Fruit fly (Drosophila melanogaster) whole organism, embryonic: Measurements from ENCODE around the gene Or63a.
A peak's percentile ranks its signal among the peaks of the same experiment; 100 is the strongest.

Source experiments
- Awh ChIP-seq: fragments of 200-800 bp; sonication (Bioruptor generic); IDR thresholded peaks from 2 replicates; pipeline ENCODE4, ENCODE4 v1.3.6; 2022; ENCODE audit warnings: missing biosample characterization, missing genetic modification characterization
- Bdp1 ChIP-seq: fragments of 200-800 bp; sonication (Bioruptor generic); optimal IDR thresholded peaks from 3 replicates; lab custom pipeline; 2016; ENCODE audit warnings: missing biosample characterization, missing genetic modification characterization
- CG10321 ChIP-seq: fragments of 200-800 bp; sonication (Bioruptor generic); IDR thresholded peaks from 2 replicates; pipeline ENCODE4 v1.3.6; 2022; ENCODE audit warnings: missing biosample characterization, missing genetic modification characterization
- CG14050 ChIP-seq: fragments of 200-800 bp; sonication (Bioruptor generic); IDR thresholded peaks from 3 replicates; pipeline ENCODE4 v1.3.6; 2022; ENCODE audit warnings: missing biosample characterization, missing genetic modification characterization
- CG17328 ChIP-seq: fragments of 200-800 bp; sonication (Bioruptor generic); IDR thresholded peaks from 2 replicates; pipeline ENCODE4 v1.3.6; 2022; ENCODE audit warnings: missing biosample characterization, missing genetic modification characterization
- CG17385 ChIP-seq: fragments of 200-800 bp; sonication (Bioruptor generic); optimal IDR thresholded peaks from 3 replicates; lab custom pipeline; 2018; ENCODE audit warnings: missing biosample characterization, mild to moderate bottlenecking, missing genetic modification characterization
- CG1832 ChIP-seq: fragments of 200-800 bp; sonication (Bioruptor generic); optimal IDR thresholded peaks from 2 replicates; lab custom pipeline; 2017; ENCODE audit warnings: missing biosample characterization, mild to moderate bottlenecking, missing genetic modification characterization, inconsistent platforms
- CG18619 ChIP-seq: fragments of 200-800 bp; sonication (Bioruptor generic); optimal IDR thresholded peaks from 3 replicates; lab custom pipeline; 2017; ENCODE audit warnings: missing biosample characterization, mild to moderate bottlenecking, missing genetic modification characterization
- CG30431 ChIP-seq: fragments of 200-800 bp; sonication (Bioruptor generic); optimal IDR thresholded peaks from 2 replicates; lab custom pipeline; 2017; ENCODE audit warnings: missing biosample characterization, missing genetic modification characterization
- CG31224 ChIP-seq: fragments of 200-800 bp; sonication (Bioruptor generic); IDR thresholded peaks from 2 replicates; pipeline ENCODE4 v1.3.6; 2022; ENCODE audit warnings: missing biosample characterization, missing genetic modification characterization
- CG3995 ChIP-seq: fragments of 200-800 bp; sonication (Bioruptor generic); optimal IDR thresholded peaks from 3 replicates; lab custom pipeline; 2016; ENCODE audit warnings: missing biosample characterization, missing genetic modification characterization
- CG5953 ChIP-seq: fragments of 200-800 bp; sonication (Bioruptor generic); IDR thresholded peaks from 2 replicates; pipeline ENCODE4 v1.3.6; 2022; ENCODE audit warnings: missing biosample characterization, missing genetic modification characterization
- CG7357 ChIP-seq: fragments of 200-800 bp; sonication (Bioruptor generic); IDR thresholded peaks from 3 replicates; pipeline ENCODE4 v1.3.6; 2022; ENCODE audit warnings: missing biosample characterization, missing genetic modification characterization
- CG7372 ChIP-seq: fragments of 200-800 bp; sonication (Bioruptor generic); IDR thresholded peaks from 2 replicates; pipeline ENCODE4 v1.3.6; 2022; ENCODE audit warnings: missing biosample characterization, missing genetic modification characterization
- CG7745 ChIP-seq: fragments of 200-800 bp; sonication (Bioruptor generic); optimal IDR thresholded peaks from 2 replicates; lab custom pipeline; 2018; ENCODE audit warnings: missing biosample characterization, mild to moderate bottlenecking, missing genetic modification characterization, moderate library complexity
- CG8281 ChIP-seq: fragments of 200-800 bp; sonication (Bioruptor generic); optimal IDR thresholded peaks from 2 replicates; lab custom pipeline; 2018; ENCODE audit warnings: missing biosample characterization, mild to moderate bottlenecking, missing genetic modification characterization, moderate library complexity
- CG9437 ChIP-seq: fragments of 200-800 bp; sonication (Bioruptor generic); optimal IDR thresholded peaks from 2 replicates; lab custom pipeline; 2018; ENCODE audit warnings: missing biosample characterization, mild to moderate bottlenecking, missing genetic modification characterization
- CG9932 ChIP-seq: fragments of 200-800 bp; sonication (Bioruptor generic); IDR thresholded peaks from 2 replicates; pipeline ENCODE4 v1.3.6; 2022; ENCODE audit warnings: missing biosample characterization, missing genetic modification characterization
- Camta ChIP-seq: fragments of 200-800 bp; sonication (Bioruptor generic); optimal IDR thresholded peaks from 2 replicates; lab custom pipeline; 2016; ENCODE audit warnings: missing biosample characterization, missing genetic modification characterization
- CkIIα-i1 ChIP-seq: fragments of 200-800 bp; sonication (Bioruptor generic); IDR thresholded peaks from 2 replicates; pipeline ENCODE4 v1.3.6; 2022; ENCODE audit warnings: missing biosample characterization, missing genetic modification characterization
- Dip2 ChIP-seq: fragments of 200-800 bp; sonication (Bioruptor generic); IDR thresholded peaks from 2 replicates; pipeline ENCODE4 v1.3.6; 2022; ENCODE audit warnings: missing biosample characterization, missing genetic modification characterization
- Doc3 ChIP-seq: fragments of 200-800 bp; sonication (Bioruptor generic); IDR thresholded peaks from 3 replicates; pipeline ENCODE4 v1.3.6; 2022; ENCODE audit warnings: missing biosample characterization, missing genetic modification characterization; ENCODE audit not compliant: partially characterized antibody
- Hr39 ChIP-seq: fragments of >200 bp; optimal IDR thresholded peaks from 2 replicates; lab custom pipeline; 2017
- Lhr ChIP-seq: fragments of 200-800 bp; sonication (Bioruptor generic); optimal IDR thresholded peaks from 3 replicates; lab custom pipeline; 2017; ENCODE audit warnings: mild to moderate bottlenecking, missing biosample characterization, missing genetic modification reagents, missing genetic modification characterization
- MESR4 ChIP-seq: fragments of 200-800 bp; sonication (Bioruptor generic); optimal IDR thresholded peaks from 2 replicates; lab custom pipeline; 2018; ENCODE audit warnings: missing biosample characterization, mild to moderate bottlenecking, missing genetic modification characterization, moderate library complexity
- NK7.1 ChIP-seq: fragments of 200-800 bp; sonication (Bioruptor generic); optimal IDR thresholded peaks from 3 replicates; lab custom pipeline; 2016; ENCODE audit warnings: missing biosample characterization, missing genetic modification characterization
- Oli ChIP-seq: fragments of 200-800 bp; sonication (Bioruptor generic); optimal IDR thresholded peaks from 2 replicates; lab custom pipeline; 2018; ENCODE audit warnings: missing biosample characterization, mild to moderate bottlenecking, missing genetic modification characterization, moderate library complexity
- Scr ChIP-seq: fragments of 200-800 bp; sonication (Bioruptor generic); IDR thresholded peaks from 2 replicates; pipeline ENCODE4 v1.3.6; 2022; ENCODE audit warnings: missing biosample characterization, missing genetic modification characterization; ENCODE audit not compliant: partially characterized antibody
- Tbp ChIP-seq: fragments of >200 bp; optimal IDR thresholded peaks from 2 replicates; lab custom pipeline; 2018; ENCODE audit warnings: missing biosample characterization, missing genetic modification characterization
- al ChIP-seq: fragments of 200-800 bp; sonication (Bioruptor generic); IDR thresholded peaks from 2 replicates; pipeline ENCODE4 v1.3.6; 2022; ENCODE audit warnings: missing biosample characterization, missing genetic modification characterization
- crp ChIP-seq, 2 experiments: fragments of 200-800 bp; sonication (Bioruptor generic); optimal IDR thresholded peaks; 2 replicates in 1 of 2; 3 replicates in 1 of 2; lab custom pipeline; 2017; ENCODE audit warnings: missing biosample characterization in 2 of 2, missing genetic modification characterization in 2 of 2, mild to moderate bottlenecking in 1 of 2, moderate library complexity in 1 of 2
- dan ChIP-seq: fragments of 200-800 bp; sonication (Bioruptor generic); IDR thresholded peaks from 2 replicates; pipeline ENCODE4 v1.3.6; 2022; ENCODE audit warnings: missing biosample characterization, missing genetic modification characterization
- danr ChIP-seq: fragments of 200-800 bp; sonication (Bioruptor generic); IDR thresholded peaks from 2 replicates; pipeline ENCODE4 v1.3.6; 2022; ENCODE audit warnings: missing biosample characterization, missing genetic modification characterization
- dm ChIP-seq: fragments of 200-800 bp; sonication (Bioruptor generic); optimal IDR thresholded peaks from 3 replicates; lab custom pipeline; 2016; ENCODE audit warnings: missing biosample characterization, missing genetic modification characterization
- ems ChIP-seq: fragments of 200-800 bp; sonication (Bioruptor generic); optimal IDR thresholded peaks from 3 replicates; lab custom pipeline; 2016; ENCODE audit warnings: missing biosample characterization, missing genetic modification characterization
- fd102C ChIP-seq: fragments of 200-800 bp; sonication (Bioruptor generic); optimal IDR thresholded peaks from 2 replicates; lab custom pipeline; 2018; ENCODE audit warnings: missing biosample characterization, mild to moderate bottlenecking, missing genetic modification characterization, moderate library complexity
- her ChIP-seq: fragments of 200-800 bp; sonication (Bioruptor generic); optimal IDR thresholded peaks from 2 replicates; lab custom pipeline; 2016; ENCODE audit warnings: missing biosample characterization, missing genetic modification characterization
- knrl ChIP-seq: fragments of 200-800 bp; sonication (Bioruptor generic); IDR thresholded peaks from 3 replicates; pipeline ENCODE4 v1.3.6; 2022; ENCODE audit warnings: missing biosample characterization, missing genetic modification characterization; ENCODE audit not compliant: partially characterized antibody
- lov ChIP-seq, 2 experiments: fragments of 200-800 bp in 1 of 2; fragments of >200 bp in 1 of 2; sonication (Bioruptor generic) in 1 of 2; IDR thresholded peaks in 1 of 2; optimal IDR thresholded peaks in 1 of 2; 2 replicates in 1 of 2; 3 replicates in 1 of 2; pipeline versions ENCODE4 v1.3.6 to Lab custom; 2017 to 2022; ENCODE audit warnings: missing biosample characterization in 1 of 2, missing genetic modification characterization in 1 of 2
- nau ChIP-seq: fragments of 200-800 bp; sonication (Bioruptor generic); optimal IDR thresholded peaks from 3 replicates; lab custom pipeline; 2017; ENCODE audit warnings: missing biosample characterization, mild to moderate bottlenecking, missing genetic modification characterization, missing genetic modification reagents
- nom ChIP-seq: fragments of 200-800 bp; sonication (Bioruptor generic); optimal IDR thresholded peaks from 2 replicates; lab custom pipeline; 2017; ENCODE audit warnings: missing biosample characterization, missing genetic modification characterization, mild to moderate bottlenecking, moderate library complexity, missing genetic modification reagents
- odd ChIP-seq: fragments of 200-800 bp; sonication (Bioruptor generic); optimal IDR thresholded peaks from 2 replicates; lab custom pipeline; 2017; ENCODE audit warnings: missing biosample characterization, mild to moderate bottlenecking, missing genetic modification characterization
- pb ChIP-seq: fragments of 200-800 bp; sonication (Bioruptor generic); optimal IDR thresholded peaks from 3 replicates; lab custom pipeline; 2016; ENCODE audit warnings: missing biosample characterization, missing genetic modification characterization
- ranshi ChIP-seq: fragments of 200-800 bp; sonication (Bioruptor generic); IDR thresholded peaks from 2 replicates; pipeline ENCODE4 v1.3.6; 2022; ENCODE audit warnings: missing biosample characterization, missing genetic modification characterization
- scrt ChIP-seq: fragments of 200-800 bp; sonication (Bioruptor generic); optimal IDR thresholded peaks from 2 replicates; lab custom pipeline; 2018; ENCODE audit warnings: missing biosample characterization, mild to moderate bottlenecking, missing genetic modification characterization, moderate library complexity
- shn ChIP-seq: fragments of 200-800 bp; sonication (Bioruptor generic); optimal IDR thresholded peaks from 3 replicates; lab custom pipeline; 2016; ENCODE audit warnings: missing biosample characterization, missing genetic modification characterization
- sisA ChIP-seq: fragments of 200-800 bp; sonication (Bioruptor generic); IDR thresholded peaks from 2 replicates; pipeline ENCODE4 v1.3.6; 2022; ENCODE audit warnings: missing biosample characterization, missing genetic modification characterization
- stc ChIP-seq: fragments of 200-800 bp; sonication (Bioruptor generic); IDR thresholded peaks from 2 replicates; pipeline ENCODE4 v1.3.6; 2022; ENCODE audit warnings: missing biosample characterization, missing genetic modification characterization
- tin ChIP-seq: fragments of 200-800 bp; sonication (Bioruptor generic); optimal IDR thresholded peaks from 3 replicates; lab custom pipeline; 2016; ENCODE audit warnings: missing biosample characterization, missing genetic modification characterization
- tna ChIP-seq: fragments of 200-800 bp; sonication (Bioruptor generic); IDR thresholded peaks from 2 replicates; pipeline ENCODE4 v1.3.6; 2022; ENCODE audit warnings: missing biosample characterization, missing genetic modification characterization; ENCODE audit not compliant: partially characterized antibody
- unc-4 ChIP-seq: fragments of 200-800 bp; sonication (Bioruptor generic); IDR thresholded peaks from 2 replicates; pipeline ENCODE4 v1.3.6; 2022; ENCODE audit warnings: missing biosample characterization, missing genetic modification characterization; ENCODE audit not compliant: partially characterized antibody

The Or63a gene

dm6 chr3L:2913291-2913690 is 48.0 kb upstream of the Or63a start (continued):
- TF ChIP-seq CG7745 (tag; lab: Kevin White, UChicago): no peak
- no peak for TF ChIP-seq lov (optimal IDR thresholded peaks at IDR 0.05; lab: Kevin White, UChicago)
- TF ChIP-seq lov (GFP tag; IDR thresholded peaks at IDR 0.05; lab: Robert Waterston, UW): no peak
- 0 out of 2 replicates have a peak, but pooled peaks have one; percentile 12 for TF ChIP-seq CG7372 (GFP tag; lab: Robert Waterston, UW)
- peak; percentile 62; the same call in 1 of the 2 replicates for TF ChIP-seq stc
- TF ChIP-seq pb: no peak
- TF ChIP-seq CG17385 (GFP tag; lab: Kevin White, UChicago): peak; percentile 32
- TF ChIP-seq sisA (GFP tag; lab: Robert Waterston, UW): peak; percentile 49; the same call in 1 of the 2 replicates
- no peak for TF ChIP-seq tin
- no peak for TF ChIP-seq knrl (GFP tag; lab: Robert Waterston, UW)
- TF ChIP-seq Awh (GFP tag; lab: Robert Waterston, UW): 0 out of 2 replicates have a peak, but pooled peaks have one; percentile 21
- peak; percentile 39; the same call in 1 of the 3 replicates for TF ChIP-seq CG7357 (GFP tag; lab: Robert Waterston, UW)
- TF ChIP-seq Oli (tag; lab: Kevin White, UChicago): no peak
- TF ChIP-seq CG18619 (GFP tag; lab: Kevin White, UChicago): no peak
- no peak for TF ChIP-seq Lhr (GFP tag; lab: Kevin White, UChicago)
- TF ChIP-seq unc-4 (GFP tag; lab: Robert Waterston, UW): no peak
- TF ChIP-seq Doc3: no peak
- TF ChIP-seq Camta (GFP tag; lab: Kevin White, UChicago): no peak
- TF ChIP-seq Hr39 (lab: Kevin White, UChicago): no peak
- no peak for TF ChIP-seq Tbp (GFP tag; lab: Kevin White, UChicago)
- no peak for TF ChIP-seq CG1832 (GFP tag; lab: Kevin White, UChicago)
- no peak for TF ChIP-seq ems (GFP tag; lab: Kevin White, UChicago)
- no peak for TF ChIP-seq odd (GFP tag; lab: Kevin White, UChicago)
- TF ChIP-seq scrt (GFP tag; lab: Kevin White, UChicago): peak; percentile 34
- no peak for TF ChIP-seq CG30431
- TF ChIP-seq CG3995 (GFP tag; lab: Kevin White, UChicago): no peak
- TF ChIP-seq shn (GFP tag; lab: Kevin White, UChicago): no peak
- TF ChIP-seq crp (GFP tag; optimal IDR thresholded peaks at IDR 0.05; lab: Kevin White, UChicago): no peak
- no peak for TF ChIP-seq nom (GFP tag; lab: Kevin White, UChicago)
- no peak for TF ChIP-seq dm (GFP tag; lab: Kevin White, UChicago)
- TF ChIP-seq CG10321: no peak
- TF ChIP-seq her: no peak
- TF ChIP-seq CG8281 (tag; lab: Kevin White, UChicago): no peak
- no peak for TF ChIP-seq nau (GFP tag; lab: Kevin White, UChicago)
- TF ChIP-seq danr (GFP tag; lab: Robert Waterston, UW): no peak
- no peak for TF ChIP-seq Scr
- no peak for TF ChIP-seq dan (GFP tag; lab: Robert Waterston, UW)
- TF ChIP-seq CG14050 (GFP tag; lab: Robert Waterston, UW): no peak; the same call in 2 of the 3 replicates
- TF ChIP-seq CG17328 (GFP tag; lab: Robert Waterston, UW): 0 out of 2 replicates have a peak, but pooled peaks have one; percentile 29
- no peak; the same call in 1 of the 2 replicates for TF ChIP-seq CG5953
- TF ChIP-seq tna (GFP tag; lab: Robert Waterston, UW): no peak
- peak; percentile 41 for TF ChIP-seq CG31224 (GFP tag; lab: Robert Waterston, UW)
- no peak for TF ChIP-seq CG9437 (GFP tag; lab: Kevin White, UChicago)
- peak; percentile 48; the same call in 1 of the 2 replicates for TF ChIP-seq ranshi
- no peak for TF ChIP-seq Bdp1 (GFP tag; lab: Kevin White, UChicago)
- TF ChIP-seq Dip2 (GFP tag; lab: Robert Waterston, UW): no peak
- no peak for TF ChIP-seq CkIIα-i1 (GFP tag; lab: Robert Waterston, UW)
- no peak for TF ChIP-seq al (GFP tag; lab: Robert Waterston, UW)
- 0 out of 2 replicates have a peak, but pooled peaks have one; percentile 9 for TF ChIP-seq CG9932 (GFP tag; lab: Robert Waterston, UW)
- TF ChIP-seq MESR4 (GFP tag; lab: Kevin White, UChicago): no peak
- TF ChIP-seq NK7.1: no peak
- TF ChIP-seq fd102C (GFP tag; lab: Kevin White, UChicago): no peak
